Worm (Caenorhabditis elegans): ENCODE results near the gene mrps-7.

- TF ChIP-seq ama-1 (optimal IDR thresholded peaks at IDR 0.05) (no peak), Y5F2A.4 (GFP tag; optimal IDR thresholded peaks at IDR 0.05) (no peak), zip-2 (tag; optimal IDR thresholded peaks at IDR 0.05) (no peak)
Measured at ce11 chrIV:14741926-14742325, 25.6 kb downstream of the mrps-7 start.

Data from whole organism, L4 larva.